Worm (Caenorhabditis elegans) whole organism, young adult: Measurements from ENCODE around the gene F01D5.8.

ENCODE experiments used
- C06A6.2 ChIP-seq: fragments of 200-800 bp; sonication (Bioruptor generic); conservative IDR thresholded peaks from 2 replicates; pipeline ENCODE4 v1.3.6; 2022; ENCODE audit warnings: missing genetic modification characterization, missing compliant biosample characterization
- D2030.7 ChIP-seq: fragments of 200-800 bp; sonication (Bioruptor generic); IDR thresholded peaks from 2 replicates; pipeline ENCODE4 v1.3.6; 2022; ENCODE audit warnings: missing genetic modification reagents, missing genetic modification characterization, missing compliant biosample characterization
- F22D6.2 ChIP-seq: sonication (generic microtip); optimal IDR thresholded peaks from 2 replicates; lab custom pipeline; 2016; ENCODE audit warnings: mild to moderate bottlenecking, missing genetic modification characterization, missing compliant biosample characterization
- F37B4.10 ChIP-seq: fragments of 200-800 bp; sonication (Bioruptor generic); IDR thresholded peaks from 2 replicates; pipeline ENCODE4 v1.3.6; 2022; ENCODE audit warnings: missing genetic modification characterization, missing compliant biosample characterization
- F49E8.2 ChIP-seq: sonication (generic microtip); optimal IDR thresholded peaks from 3 replicates; lab custom pipeline; 2017; ENCODE audit warnings: missing genetic modification characterization, mild to moderate bottlenecking, missing compliant biosample characterization, antibody characterized with exemption, moderate library complexity; ENCODE audit not compliant: insufficient read depth
- T26A5.8 ChIP-seq: sonication (generic microtip); optimal IDR thresholded peaks from 2 replicates; lab custom pipeline; 2016; ENCODE audit warnings: missing genetic modification characterization, missing compliant biosample characterization
- Y56A3A.18 ChIP-seq: fragments of 200-800 bp; sonication (Bioruptor generic); IDR thresholded peaks from 2 replicates; pipeline ENCODE4 v1.3.6; 2022; ENCODE audit warnings: missing genetic modification reagents, missing genetic modification characterization, missing compliant biosample characterization
- Y67H2A.10 ChIP-seq: fragments of 200-800 bp; sonication (Bioruptor generic); conservative IDR thresholded peaks from 2 replicates; pipeline ENCODE4 v1.3.6; 2022; ENCODE audit warnings: missing genetic modification reagents, missing genetic modification characterization, missing compliant biosample characterization
- ZK185.1 ChIP-seq: sonication (generic microtip); optimal IDR thresholded peaks from 2 replicates; lab custom pipeline; 2016; ENCODE audit warnings: mild to moderate bottlenecking, missing genetic modification characterization, missing compliant biosample characterization; ENCODE audit not compliant: poor library complexity, severe bottlenecking
- athp-1 ChIP-seq: sonication (generic microtip); optimal IDR thresholded peaks from 2 replicates; lab custom pipeline; 2017; ENCODE audit warnings: mild to moderate bottlenecking, missing genetic modification characterization, missing compliant biosample characterization
- ccch-3 ChIP-seq: fragments of 200-800 bp; sonication (Bioruptor generic); optimal IDR thresholded peaks from 2 replicates; lab custom pipeline; 2018; ENCODE audit warnings: mild to moderate bottlenecking, missing genetic modification characterization, missing compliant biosample characterization
- cebp-2 ChIP-seq: fragments of 200-800 bp; sonication (Bioruptor generic); IDR thresholded peaks from 2 replicates; pipeline ENCODE4 v1.3.6; 2022; ENCODE audit warnings: missing genetic modification characterization, missing compliant biosample characterization
- ceh-79 ChIP-seq: sonication (generic microtip); optimal IDR thresholded peaks from 2 replicates; lab custom pipeline; 2017; ENCODE audit warnings: mild to moderate bottlenecking, missing genetic modification characterization, missing compliant biosample characterization
- dpff-1 ChIP-seq: sonication (generic microtip); optimal IDR thresholded peaks from 2 replicates; lab custom pipeline; 2017; ENCODE audit warnings: mild to moderate bottlenecking, missing genetic modification characterization, missing compliant biosample characterization
- dpl-1 ChIP-seq: fragments of 150-350 bp; optimal IDR thresholded peaks from 2 replicates; lab custom pipeline; 2014; ENCODE audit warnings: missing biosample characterization, missing genetic modification reagents, missing genetic modification characterization
- efl-1 ChIP-seq: fragments of 150-350 bp; optimal IDR thresholded peaks from 2 replicates; lab custom pipeline; 2014; ENCODE audit warnings: missing biosample characterization, missing genetic modification reagents, missing genetic modification characterization
- ekl-4 ChIP-seq: fragments of 200-800 bp; sonication (Bioruptor generic); IDR thresholded peaks from 2 replicates; pipeline ENCODE4 v1.3.6; 2022; ENCODE audit warnings: missing genetic modification reagents, missing genetic modification characterization, missing compliant biosample characterization
- hlh-12 ChIP-seq: sonication (generic microtip); optimal IDR thresholded peaks from 2 replicates; lab custom pipeline; 2016; ENCODE audit warnings: missing genetic modification characterization, missing compliant biosample characterization
- hlh-26 ChIP-seq: fragments of 200-800 bp; sonication (Bioruptor generic); conservative IDR thresholded peaks from 2 replicates; pipeline ENCODE4 v1.3.6; 2022; ENCODE audit warnings: missing genetic modification reagents, missing genetic modification characterization, missing compliant biosample characterization
- hmg-1.2 ChIP-seq: fragments of 200-800 bp; sonication (Bioruptor generic); IDR thresholded peaks from 2 replicates; pipeline ENCODE4 v1.3.6; 2022; ENCODE audit warnings: missing genetic modification reagents, missing genetic modification characterization, missing compliant biosample characterization
- hrde-1 ChIP-seq: sonication (generic microtip); optimal IDR thresholded peaks from 2 replicates; lab custom pipeline; 2016; ENCODE audit warnings: missing genetic modification characterization, mild to moderate bottlenecking, missing compliant biosample characterization, moderate library complexity, missing genotype, missing genetic modification reagents, borderline replicate concordance
- hsf-1 ChIP-seq: fragments of 200-800 bp; sonication (Bioruptor generic); IDR thresholded peaks from 2 replicates; pipeline ENCODE4 v1.3.6; 2022; ENCODE audit warnings: missing genetic modification reagents, missing genetic modification characterization, missing compliant biosample characterization
- madf-10 ChIP-seq: sonication (generic microtip); optimal IDR thresholded peaks from 2 replicates; lab custom pipeline; 2016; ENCODE audit warnings: mild to moderate bottlenecking, missing genetic modification characterization, missing compliant biosample characterization
- madf-3 ChIP-seq: fragments of 200-800 bp; sonication (Bioruptor generic); IDR thresholded peaks from 2 replicates; pipeline ENCODE4 v1.3.6; 2022; ENCODE audit warnings: missing genetic modification reagents, missing genetic modification characterization, missing compliant biosample characterization
- madf-8 ChIP-seq: fragments of 200-800 bp; sonication (Bioruptor generic); conservative IDR thresholded peaks from 2 replicates; pipeline ENCODE4 v1.3.6; 2022; ENCODE audit warnings: missing genetic modification reagents, missing genetic modification characterization, missing compliant biosample characterization
- mxl-1 ChIP-seq: sonication (generic microtip); optimal IDR thresholded peaks from 2 replicates; lab custom pipeline; 2016; ENCODE audit warnings: missing genetic modification characterization, missing compliant biosample characterization
- nhr-27 ChIP-seq: fragments of 200-800 bp; sonication (Bioruptor generic); optimal IDR thresholded peaks from 2 replicates; lab custom pipeline; 2018; ENCODE audit warnings: mild to moderate bottlenecking, missing genetic modification characterization, moderate library complexity, missing compliant biosample characterization
- rec-8 ChIP-seq, 2 experiments: sonication (generic microtip); optimal IDR thresholded peaks; 2 replicates each; lab custom pipeline; 2016; ENCODE audit warnings: mild to moderate bottlenecking in 2 of 2, missing genetic modification characterization in 2 of 2, missing genetic modification reagents in 2 of 2, missing genotype in 2 of 2, missing biosample characterization in 1 of 2, missing compliant biosample characterization in 1 of 2, moderate library complexity in 1 of 2
- repo-1 ChIP-seq: sonication (generic microtip); optimal IDR thresholded peaks from 2 replicates; lab custom pipeline; 2017; ENCODE audit warnings: mild to moderate bottlenecking, missing genetic modification characterization, missing compliant biosample characterization
- rpc-1 ChIP-seq, 2 experiments: fragments of 150-350 bp in 1 of 2; sonication (generic microtip) in 1 of 2; optimal IDR thresholded peaks; 2 replicates each; lab custom pipeline; 2014 to 2018; ENCODE audit warnings: missing biosample characterization in 1 of 2, missing genetic modification characterization in 1 of 2, missing genetic modification reagents in 1 of 2, missing genotype in 1 of 2
- sea-2 ChIP-seq: fragments of 200-800 bp; sonication (Bioruptor generic); IDR thresholded peaks from 2 replicates; pipeline ENCODE4 v1.3.6; 2022; ENCODE audit warnings: missing genetic modification characterization, missing compliant biosample characterization
- snpc-1.1 ChIP-seq: sonication (generic microtip); optimal IDR thresholded peaks from 2 replicates; lab custom pipeline; 2017; ENCODE audit warnings: missing genetic modification characterization, mild to moderate bottlenecking, missing compliant biosample characterization, antibody characterized with exemption, moderate library complexity, missing genotype, missing genetic modification reagents; ENCODE audit not compliant: insufficient read depth
- snpc-1.3 ChIP-seq: sonication (generic microtip); optimal IDR thresholded peaks from 2 replicates; lab custom pipeline; 2017; ENCODE audit warnings: missing genetic modification characterization, mild to moderate bottlenecking, missing compliant biosample characterization, antibody characterized with exemption, moderate library complexity, missing genotype, missing genetic modification reagents; ENCODE audit not compliant: insufficient read depth
- snpc-3.4 ChIP-seq: sonication (generic microtip); optimal IDR thresholded peaks from 2 replicates; lab custom pipeline; 2017; ENCODE audit warnings: missing genetic modification characterization, mild to moderate bottlenecking, missing compliant biosample characterization, antibody characterized with exemption, moderate library complexity, missing genotype, missing genetic modification reagents
- snpc-4 ChIP-seq, 5 experiments: fragments of 150-350 bp in 1 of 5; sonication (generic microtip) in 4 of 5; optimal IDR thresholded peaks; 2 replicates each; lab custom pipeline; 2014 to 2018; ENCODE audit warnings: missing genetic modification characterization in 5 of 5, missing biosample characterization in 3 of 5, antibody characterized with exemption in 2 of 5, mild to moderate bottlenecking in 2 of 5, missing compliant biosample characterization in 2 of 5, missing genotype in 2 of 5, moderate library complexity in 2 of 5, missing genetic modification reagents in 1 of 5
- sptf-2 ChIP-seq: fragments of 200-800 bp; sonication (Bioruptor generic); optimal IDR thresholded peaks from 2 replicates; lab custom pipeline; 2018; ENCODE audit warnings: mild to moderate bottlenecking, missing genetic modification characterization, missing compliant biosample characterization
- tbx-9 ChIP-seq: sonication (generic microtip); optimal IDR thresholded peaks from 2 replicates; lab custom pipeline; 2016; ENCODE audit warnings: borderline replicate concordance, missing genetic modification characterization, inconsistent platforms, missing compliant biosample characterization
- unc-130 ChIP-seq: sonication (generic microtip); optimal IDR thresholded peaks from 2 replicates; lab custom pipeline; 2016; ENCODE audit warnings: missing genetic modification reagents, missing genetic modification characterization, missing compliant biosample characterization
- zfh-2 ChIP-seq: fragments of 200-800 bp; sonication (Bioruptor generic); conservative IDR thresholded peaks from 2 replicates; pipeline ENCODE4 v1.3.6; 2022; ENCODE audit warnings: missing genetic modification reagents, missing genetic modification characterization, missing compliant biosample characterization
- ztf-25 ChIP-seq: fragments of 200-800 bp; sonication (Bioruptor generic); IDR thresholded peaks from 2 replicates; pipeline ENCODE4 v1.3.6; 2022; ENCODE audit warnings: missing genetic modification reagents, missing genetic modification characterization, missing compliant biosample characterization
- ztf-28 ChIP-seq: fragments of 200-800 bp; sonication (Bioruptor generic); IDR thresholded peaks from 2 replicates; pipeline ENCODE4 v1.3.6; 2022; ENCODE audit warnings: missing genetic modification reagents, missing genetic modification characterization, missing compliant biosample characterization
- ztf-6 ChIP-seq: fragments of 200-800 bp; sonication (Bioruptor generic); IDR thresholded peaks from 2 replicates; pipeline ENCODE4 v1.3.6; 2022; ENCODE audit warnings: missing genetic modification reagents, missing genetic modification characterization, missing compliant biosample characterization

F01D5.8 gene

ce11 chrII:14005183-14005582 lies 5.3 kb upstream of the F01D5.8 start:
- TF ChIP-seq Y56A3A.18 (GFP tag; lab: Robert Waterston, UW) (no peak), hmg-1.2 (GFP tag; lab: Robert Waterston, UW) (peak; percentile 62)

- TF ChIP-seq ZK185.1 (no peak), hlh-12 (no peak), C06A6.2 (no peak), D2030.7 (GFP tag; lab: Robert Waterston, UW) (no peak), madf-10 (tag; lab: Kevin White, UChicago) (no peak), F37B4.10 (GFP tag; lab: Robert Waterston, UW) (no peak), snpc-4 (GFP tag; optimal IDR thresholded peaks at IDR 0.05; lab: Kevin White, UChicago) (no peak), snpc-4 (tag; optimal IDR thresholded peaks at IDR 0.05; lab: Kevin White, UChicago) (no peak), mxl-1 (tag; lab: Kevin White, UChicago) (no peak), ztf-28 (no peak), repo-1 (tag; lab: Kevin White, UChicago) (no peak), nhr-27 (tag; lab: Kevin White, UChicago) (no peak), zfh-2 (no peak), dpff-1 (no peak), ccch-3 (GFP tag; lab: Kevin White, UChicago) (no peak), sptf-2 (no peak), hlh-26 (no peak)
Observed at ce11 chrII:14006210-14006609, 4.3 kb upstream of the F01D5.8 start, which contains the start of gene F01D5.6. Gene F01D5.6 (plus strand): TSS chrII:14006510.

ce11 chrII:14008359-14008758 lies 2.1 kb upstream of the F01D5.8 start, which contains the start of gene F01D5.7:
Gene F01D5.7 (plus strand): TSS chrII:14008659.
- no peak for TF ChIP-seq ztf-6 (GFP tag; lab: Robert Waterston, UW)
- TF ChIP-seq ccch-3 (GFP tag; lab: Kevin White, UChicago) = no peak
- TF ChIP-seq snpc-1.1 (tag; lab: Kevin White, UChicago) = no peak
- TF ChIP-seq athp-1 (tag; lab: Kevin White, UChicago) = no peak
- TF ChIP-seq rpc-1 (optimal IDR thresholded peaks at IDR 0.05; lab: Kevin White, UChicago) = no peak
- TF ChIP-seq rpc-1 (tag; optimal IDR thresholded peaks at IDR 0.05; lab: Kevin White, UChicago) = no peak
- no peak for TF ChIP-seq snpc-1.3 (tag; lab: Kevin White, UChicago)
- TF ChIP-seq F49E8.2 (tag; lab: Kevin White, UChicago) = no peak
- no peak for TF ChIP-seq tbx-9
- TF ChIP-seq T26A5.8 = no peak
- no peak for TF ChIP-seq Y67H2A.10
- no peak for TF ChIP-seq sea-2 (GFP tag; lab: Robert Waterston, UW)

ce11 chrII:14014637-14015036 lies 4.1 kb downstream of the F01D5.8 start:
- TF ChIP-seq rec-8 (tag; optimal IDR thresholded peaks at IDR 0.05; lab: Kevin White, UChicago) (no peak), F37B4.10 (GFP tag; lab: Robert Waterston, UW) (0 out of 2 replicates have a peak, but pooled peaks have one; percentile 48), hrde-1 (tag; lab: Kevin White, UChicago) (no peak), efl-1 (no peak)

ce11 chrII:14016865-14017264 lies 6.4 kb downstream of the F01D5.8 start, which contains the start of gene cyp-37A1:
Gene cyp-37A1 (minus strand): TSS chrII:14016965.
- TF ChIP-seq unc-130 (GFP tag; lab: Kevin White, UChicago) (no peak), ekl-4 (no peak), hsf-1 (GFP tag; lab: Robert Waterston, UW) (no peak), madf-8 (GFP tag; lab: Robert Waterston, UW) (no peak), cebp-2 (GFP tag; lab: Robert Waterston, UW) (no peak), dpl-1 (GFP tag; lab: Kevin White, UChicago) (no peak), snpc-3.4 (tag; lab: Kevin White, UChicago) (no peak), ztf-25 (GFP tag; lab: Robert Waterston, UW) (no peak), ceh-79 (tag; lab: Kevin White, UChicago) (no peak), F22D6.2 (tag; lab: Kevin White, UChicago) (no peak), madf-10 (tag; lab: Kevin White, UChicago) (no peak), madf-3 (GFP tag; lab: Robert Waterston, UW) (no peak)
- TF ChIP-seq, all 124 proteins: peak for 0
